Worm (Caenorhabditis elegans): ENCODE data around the gene cysl-1.

DNA sequence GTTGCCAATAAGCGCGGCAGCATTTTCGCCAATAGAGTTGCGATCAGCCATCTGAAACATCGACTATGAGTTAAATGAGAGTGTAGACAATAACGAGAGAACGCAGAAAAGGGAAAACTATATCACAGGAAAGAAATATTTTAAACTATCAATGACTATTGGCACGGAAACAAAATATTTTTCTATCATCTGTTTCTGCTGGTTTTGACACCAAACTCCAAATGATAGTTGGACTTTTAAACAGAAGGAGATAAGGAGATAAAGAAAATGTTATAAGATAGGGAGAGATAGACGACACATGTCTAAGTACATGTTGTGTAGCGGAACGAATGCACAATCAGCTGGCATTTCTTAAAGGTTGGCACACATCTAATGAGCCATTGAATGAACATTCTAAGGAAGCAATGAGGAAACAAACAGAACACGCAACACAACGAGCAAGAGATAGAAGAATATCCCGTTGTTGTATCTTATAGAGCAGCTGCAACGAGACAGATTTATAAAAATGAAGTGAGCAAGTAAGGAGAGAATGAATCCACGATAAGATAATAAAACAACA, at the start of gene cysl-1:
- TF ChIP-seq tag-97 (GFP tag; IDR thresholded peaks at IDR 0.05) (no peak), egl-27 (tag; optimal IDR thresholded peaks at IDR 0.05) (no peak), nhr-76 (tag; optimal IDR thresholded peaks at IDR 0.05) (no peak), snpc-4 (tag; optimal IDR thresholded peaks at IDR 0.05) (no peak), lsy-2 (tag; optimal IDR thresholded peaks at IDR 0.05) (no peak), lin-29 (GFP tag; IDR thresholded peaks at IDR 0.05) (no peak)
